Worm (Caenorhabditis elegans) whole organism, late embryonic: Measurements from ENCODE around the gene Y41D4B.4.
"Not testable (repeated sequence)": the region's sequence is repeated elsewhere in the genome, so short reads cannot be mapped to it uniquely, and the experiment has no call there.

Experiments used
- F13H6.1 ChIP-seq: sonication (generic microtip); optimal IDR thresholded peaks from 2 replicates; lab custom pipeline; 2016; ENCODE audit warnings: missing genetic modification characterization, missing compliant biosample characterization
- K02D7.2 ChIP-seq: sonication (generic microtip); optimal IDR thresholded peaks from 2 replicates; lab custom pipeline; 2017; ENCODE audit warnings: mild to moderate bottlenecking, missing genetic modification characterization, missing compliant biosample characterization
- K09A11.1 ChIP-seq: sonication (generic microtip); optimal IDR thresholded peaks from 2 replicates; lab custom pipeline; 2017; ENCODE audit warnings: antibody characterized with exemption, mild to moderate bottlenecking, missing genetic modification characterization, missing compliant biosample characterization; ENCODE audit not compliant: insufficient read depth
- Y22D7AL.16 ChIP-seq: sonication (generic microtip); optimal IDR thresholded peaks from 2 replicates; lab custom pipeline; 2016; ENCODE audit warnings: missing genetic modification characterization, missing compliant biosample characterization
- ahr-1 ChIP-seq: sonication (generic microtip); optimal IDR thresholded peaks from 2 replicates; lab custom pipeline; 2016; ENCODE audit warnings: missing genetic modification characterization, missing compliant biosample characterization
- ceh-14 ChIP-seq: sonication (generic microtip); optimal IDR thresholded peaks from 2 replicates; lab custom pipeline; 2016; ENCODE audit warnings: missing genotype, missing genetic modification characterization, missing compliant biosample characterization
- ceh-18 ChIP-seq: sonication (generic microtip); optimal IDR thresholded peaks from 2 replicates; lab custom pipeline; 2016; ENCODE audit warnings: missing genetic modification characterization, missing compliant biosample characterization
- ceh-19 ChIP-seq: fragments of 200-800 bp; sonication (Bioruptor generic); optimal IDR thresholded peaks from 2 replicates; lab custom pipeline; 2018; ENCODE audit warnings: mild to moderate bottlenecking, missing genetic modification characterization, missing compliant biosample characterization
- ceh-22 ChIP-seq: sonication (generic microtip); optimal IDR thresholded peaks from 2 replicates; lab custom pipeline; 2017; ENCODE audit warnings: missing biosample characterization, missing genetic modification characterization
- ceh-24 ChIP-seq: sonication (generic microtip); optimal IDR thresholded peaks from 2 replicates; lab custom pipeline; 2016; ENCODE audit warnings: mild to moderate bottlenecking, missing genetic modification characterization, missing compliant biosample characterization
- ceh-34 ChIP-seq: sonication (generic microtip); optimal IDR thresholded peaks from 2 replicates; lab custom pipeline; 2016; ENCODE audit warnings: mild to moderate bottlenecking, missing genetic modification characterization, missing compliant biosample characterization
- ceh-48 ChIP-seq: sonication (generic microtip); optimal IDR thresholded peaks from 2 replicates; lab custom pipeline; 2016; ENCODE audit warnings: missing genetic modification characterization, inconsistent platforms, missing compliant biosample characterization
- ceh-6 ChIP-seq: fragments of 200-800 bp; sonication (Bioruptor generic); optimal IDR thresholded peaks from 2 replicates; lab custom pipeline; 2018; ENCODE audit warnings: mild to moderate bottlenecking, missing genetic modification characterization, missing compliant biosample characterization
- ceh-9 ChIP-seq: sonication (generic microtip); optimal IDR thresholded peaks from 2 replicates; lab custom pipeline; 2016; ENCODE audit warnings: mild to moderate bottlenecking, missing genetic modification characterization, inconsistent platforms, missing compliant biosample characterization
- dmd-4 ChIP-seq: sonication (generic microtip); optimal IDR thresholded peaks from 2 replicates; lab custom pipeline; 2016; ENCODE audit warnings: borderline replicate concordance, missing genetic modification characterization, missing compliant biosample characterization
- elt-2 ChIP-seq: sonication (generic microtip); optimal IDR thresholded peaks from 2 replicates; lab custom pipeline; 2016; ENCODE audit warnings: missing genetic modification reagents, missing genetic modification characterization, missing compliant biosample characterization
- elt-4 ChIP-seq: sonication (generic microtip); optimal IDR thresholded peaks from 2 replicates; lab custom pipeline; 2016; ENCODE audit warnings: missing genetic modification characterization, missing compliant biosample characterization
- hlh-30 ChIP-seq: sonication (generic microtip); optimal IDR thresholded peaks from 2 replicates; lab custom pipeline; 2017; ENCODE audit warnings: antibody characterized with exemption, missing genetic modification characterization, missing compliant biosample characterization; ENCODE audit not compliant: insufficient read depth
- hlh-8 ChIP-seq: sonication (generic microtip); optimal IDR thresholded peaks from 2 replicates; lab custom pipeline; 2016; ENCODE audit warnings: missing genotype, missing genetic modification characterization, missing compliant biosample characterization
- lim-6 ChIP-seq: sonication (generic microtip); optimal IDR thresholded peaks from 2 replicates; lab custom pipeline; 2016; ENCODE audit warnings: missing genetic modification characterization, missing compliant biosample characterization
- madf-2 ChIP-seq: sonication (generic microtip); optimal IDR thresholded peaks from 2 replicates; lab custom pipeline; 2017; ENCODE audit warnings: missing genetic modification characterization, missing compliant biosample characterization
- mec-3 ChIP-seq: sonication (generic microtip); optimal IDR thresholded peaks from 2 replicates; lab custom pipeline; 2016; ENCODE audit warnings: borderline replicate concordance, missing genetic modification characterization, missing compliant biosample characterization
- nfya-1 ChIP-seq: sonication (generic microtip); optimal IDR thresholded peaks from 2 replicates; lab custom pipeline; 2017; ENCODE audit warnings: missing genetic modification characterization, mild to moderate bottlenecking, missing compliant biosample characterization, antibody characterized with exemption, moderate library complexity
- nhr-232 ChIP-seq: sonication (generic microtip); optimal IDR thresholded peaks from 2 replicates; lab custom pipeline; 2016; ENCODE audit warnings: missing genetic modification characterization, missing compliant biosample characterization
- odd-2 ChIP-seq: sonication (generic microtip); optimal IDR thresholded peaks from 2 replicates; lab custom pipeline; 2017; ENCODE audit warnings: antibody characterized with exemption, mild to moderate bottlenecking, missing genetic modification characterization, missing compliant biosample characterization
- pag-3 ChIP-seq: sonication (generic microtip); optimal IDR thresholded peaks from 2 replicates; lab custom pipeline; 2016; ENCODE audit warnings: missing compliant biosample characterization, missing genetic modification characterization, borderline replicate concordance
- pax-1 ChIP-seq: fragments of 150-350 bp; optimal IDR thresholded peaks from 2 replicates; lab custom pipeline; 2014; ENCODE audit warnings: missing biosample characterization, missing genetic modification characterization
- pha-2 ChIP-seq: sonication (generic microtip); optimal IDR thresholded peaks from 2 replicates; lab custom pipeline; 2017; ENCODE audit warnings: mild to moderate bottlenecking, missing genetic modification characterization, missing compliant biosample characterization
- pha-4 ChIP-seq: fragments of 150-350 bp; optimal IDR thresholded peaks from 2 replicates; lab custom pipeline; 2018; ENCODE audit warnings: missing biosample characterization, missing genetic modification reagents, missing genetic modification characterization
- pqm-1 ChIP-seq: sonication (generic microtip); optimal IDR thresholded peaks from 2 replicates; lab custom pipeline; 2016; ENCODE audit warnings: missing genetic modification characterization, missing compliant biosample characterization
- pros-1 ChIP-seq: fragments of 150-350 bp; optimal IDR thresholded peaks from 2 replicates; lab custom pipeline; 2014; ENCODE audit warnings: missing biosample characterization, missing genetic modification reagents, missing genetic modification characterization
- rnt-1 ChIP-seq: sonication (generic microtip); optimal IDR thresholded peaks from 2 replicates; lab custom pipeline; 2016; ENCODE audit warnings: missing genetic modification characterization, missing compliant biosample characterization
- sox-2 ChIP-seq: fragments of 200-800 bp; sonication (Bioruptor generic); IDR thresholded peaks from 2 replicates; pipeline ENCODE4 v1.3.6; 2022; ENCODE audit warnings: missing genetic modification reagents, missing genetic modification characterization, missing compliant biosample characterization
- syd-9 ChIP-seq: sonication (generic microtip); optimal IDR thresholded peaks from 2 replicates; lab custom pipeline; 2016; ENCODE audit warnings: mild to moderate bottlenecking, missing genetic modification characterization, moderate library complexity, missing compliant biosample characterization
- tbx-2 ChIP-seq: sonication (generic microtip); optimal IDR thresholded peaks from 2 replicates; lab custom pipeline; 2016; ENCODE audit warnings: missing genetic modification characterization, missing compliant biosample characterization
- tbx-7 ChIP-seq: sonication (generic microtip); optimal IDR thresholded peaks from 2 replicates; lab custom pipeline; 2016; ENCODE audit warnings: missing genotype, missing genetic modification characterization, missing compliant biosample characterization
- unc-86 ChIP-seq: sonication (generic microtip); optimal IDR thresholded peaks from 2 replicates; lab custom pipeline; 2016; ENCODE audit warnings: missing genetic modification characterization, missing compliant biosample characterization
- zip-5 ChIP-seq: sonication (generic microtip); optimal IDR thresholded peaks from 2 replicates; lab custom pipeline; 2016; ENCODE audit warnings: missing genetic modification characterization, missing compliant biosample characterization
- ztf-16 ChIP-seq: sonication (generic microtip); optimal IDR thresholded peaks from 2 replicates; lab custom pipeline; 2017; ENCODE audit warnings: missing genetic modification characterization, missing compliant biosample characterization

Y41D4B.4 gene

ce11 chrIV:1645198-1645597 is 14.7 kb upstream of the Y41D4B.4 start, which contains the start of gene nhr-274:
Gene nhr-274 (minus strand): TSS chrIV:1645298.
- not testable (repeated sequence) for TF ChIP-seq tbx-7; sox-2; ceh-22 (tag; lab: Kevin White, UChicago)

ce11 chrIV:1649349-1649748 is 10.6 kb upstream of the Y41D4B.4 start:
- TF ChIP-seq pax-1 (tag; lab: Kevin White, UChicago), result no peak
- peak; percentile 97 for TF ChIP-seq nfya-1 (tag; lab: Kevin White, UChicago)

- TF ChIP-seq hlh-30 (peak; percentile 44), nfya-1 (tag; lab: Kevin White, UChicago) (no peak)
Observed at ce11 chrIV:1649794-1650193, 10.1 kb upstream of the Y41D4B.4 start.

- peak; percentile 41 for TF ChIP-seq nfya-1 (tag; lab: Kevin White, UChicago)
- TF ChIP-seq ceh-48 (tag; lab: Kevin White, UChicago), result no peak
- no peak for TF ChIP-seq ceh-22 (tag; lab: Kevin White, UChicago)
- no peak for TF ChIP-seq Y22D7AL.16 (tag; lab: Kevin White, UChicago)
Observed at ce11 chrIV:1655312-1655711, 4.6 kb upstream of the Y41D4B.4 start.

ce11 chrIV:1657069-1657468 is 2.8 kb upstream of the Y41D4B.4 start:
- TF ChIP-seq hlh-30 (peak; percentile 36), rnt-1 (tag; lab: Kevin White, UChicago) (no peak), ceh-19 (GFP tag; lab: Kevin White, UChicago) (peak; percentile 16), syd-9 (tag; lab: Kevin White, UChicago) (no peak)

DNA sequence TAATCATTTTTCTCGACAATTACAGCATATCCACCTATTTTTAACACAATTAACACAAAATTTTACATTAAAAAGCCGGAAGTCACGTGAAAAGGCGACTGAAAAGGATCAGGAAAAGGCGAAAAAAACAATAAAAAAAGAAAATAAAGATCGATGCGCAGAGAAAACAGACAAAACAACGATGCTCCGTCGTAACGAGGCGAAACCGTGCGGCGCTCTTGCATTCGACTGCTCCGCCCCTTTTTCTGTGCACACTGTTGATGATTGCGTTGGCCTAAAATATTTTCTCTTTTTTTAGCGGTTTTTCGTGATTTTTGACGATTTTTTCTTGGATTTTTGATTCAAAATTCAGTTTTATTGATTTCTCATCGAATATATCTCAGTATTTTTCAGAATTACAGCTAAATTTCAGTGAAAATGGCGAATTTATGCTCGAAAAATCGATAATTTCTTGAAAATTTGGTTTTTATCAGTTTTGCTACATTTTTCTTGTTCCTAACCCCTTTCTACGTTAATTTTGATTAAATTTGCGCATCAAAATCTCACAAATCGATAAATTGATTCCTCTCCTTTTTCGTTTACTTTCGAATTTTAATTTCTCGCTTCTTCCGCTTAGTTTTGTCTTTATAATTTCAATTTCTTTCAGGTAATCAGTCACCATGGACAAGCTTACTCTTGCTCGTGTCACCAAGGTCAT is 717 bp upstream of the Y41D4B.4 start, which contains the start of gene rps-28:
Gene rps-28 (plus strand): TSS at position 647 of the 697 bp plus-strand sequence.
- TF ChIP-seq pros-1 (tag; lab: Kevin White, UChicago), result peak; percentile 44
- peak; percentile 91 for TF ChIP-seq ztf-16 (tag; lab: Kevin White, UChicago)
- peak; percentile 77 for TF ChIP-seq zip-5 (tag; lab: Kevin White, UChicago)
- TF ChIP-seq unc-86 (tag; lab: Kevin White, UChicago), result peak; percentile 91
- peak; percentile 96 for TF ChIP-seq ceh-34 (tag; lab: Kevin White, UChicago)
- peak; percentile 80 for TF ChIP-seq pha-2 (tag; lab: Kevin White, UChicago)
- no peak for TF ChIP-seq pha-4 (tag; lab: Kevin White, UChicago)
- TF ChIP-seq F13H6.1 (tag; lab: Kevin White, UChicago), result peak; percentile 84
- TF ChIP-seq ceh-18, result peak; percentile 98
- peak; percentile 97 for TF ChIP-seq elt-2 (tag; lab: Kevin White, UChicago)
- peak; percentile 61 for TF ChIP-seq ceh-6
- peak; percentile 78 for TF ChIP-seq sox-2
- peak; percentile 46 for TF ChIP-seq tbx-7
- TF ChIP-seq syd-9 (tag; lab: Kevin White, UChicago), result peak; percentile 80
- no peak for TF ChIP-seq dmd-4 (tag; lab: Kevin White, UChicago)
- peak; percentile 63 for TF ChIP-seq nhr-232 (tag; lab: Kevin White, UChicago)
- peak; percentile 24 for TF ChIP-seq pag-3 (tag; lab: Kevin White, UChicago)
- TF ChIP-seq hlh-8 (tag; lab: Kevin White, UChicago), result peak; percentile 61
- TF ChIP-seq pax-1 (tag; lab: Kevin White, UChicago), result peak; percentile 87
- TF ChIP-seq ceh-19 (GFP tag; lab: Kevin White, UChicago), result peak; percentile 84
- peak; percentile 12 for TF ChIP-seq pqm-1 (tag; lab: Kevin White, UChicago)
- TF ChIP-seq odd-2 (tag; lab: Kevin White, UChicago), result peak; percentile 53
- peak; percentile 97 for TF ChIP-seq ceh-14 (tag; lab: Kevin White, UChicago)
- TF ChIP-seq ceh-48 (tag; lab: Kevin White, UChicago), result peak; percentile 76
- peak; percentile 53 for TF ChIP-seq lim-6 (tag; lab: Kevin White, UChicago)
- peak; percentile 73 for TF ChIP-seq madf-2 (tag; lab: Kevin White, UChicago)
- peak; percentile 61 for TF ChIP-seq K02D7.2
- peak; percentile 94 for TF ChIP-seq K09A11.1
- no peak for TF ChIP-seq elt-4 (tag; lab: Kevin White, UChicago)
- TF ChIP-seq hlh-30, result peak; percentile 64
- TF ChIP-seq ahr-1, result peak; percentile 72
- TF ChIP-seq rnt-1 (tag; lab: Kevin White, UChicago), result peak; percentile 97
- no peak for TF ChIP-seq mec-3 (tag; lab: Kevin White, UChicago)
- TF ChIP-seq ceh-9 (tag; lab: Kevin White, UChicago), result no peak
- TF ChIP-seq ceh-24 (tag; lab: Kevin White, UChicago), result no peak
- peak; percentile 98 for TF ChIP-seq tbx-2 (tag; lab: Kevin White, UChicago)
